Worm (Caenorhabditis elegans) whole organism, young adult: ENCODE data around the gene F23F1.10.

Experiments used
- B0035.1 ChIP-seq: sonication (generic microtip); optimal IDR thresholded peaks from 2 replicates; lab custom pipeline; 2016; ENCODE audit warnings: missing genetic modification characterization, mild to moderate bottlenecking, missing compliant biosample characterization, missing genotype, missing genetic modification reagents
- D2030.7 ChIP-seq: fragments of 200-800 bp; sonication (Bioruptor generic); IDR thresholded peaks from 2 replicates; pipeline ENCODE4 v1.3.6; 2022; ENCODE audit warnings: missing genetic modification reagents, missing genetic modification characterization, missing compliant biosample characterization
- F10E7.11 ChIP-seq: sonication (generic microtip); optimal IDR thresholded peaks from 2 replicates; lab custom pipeline; 2017; ENCODE audit warnings: mild to moderate bottlenecking, missing genetic modification characterization, moderate library complexity, missing compliant biosample characterization
- F33H1.4 ChIP-seq: fragments of 200-800 bp; sonication (Bioruptor generic); IDR thresholded peaks from 2 replicates; pipeline ENCODE4 v1.3.6; 2022; ENCODE audit warnings: missing genetic modification reagents, missing genetic modification characterization, missing compliant biosample characterization
- F37B4.10 ChIP-seq: fragments of 200-800 bp; sonication (Bioruptor generic); IDR thresholded peaks from 2 replicates; pipeline ENCODE4 v1.3.6; 2022; ENCODE audit warnings: missing genetic modification characterization, missing compliant biosample characterization
- K12H6.12 ChIP-seq: fragments of 200-800 bp; sonication (Bioruptor generic); optimal IDR thresholded peaks from 2 replicates; lab custom pipeline; 2018; ENCODE audit warnings: mild to moderate bottlenecking, missing genetic modification characterization, missing compliant biosample characterization
- T26A5.8 ChIP-seq: sonication (generic microtip); optimal IDR thresholded peaks from 2 replicates; lab custom pipeline; 2016; ENCODE audit warnings: missing genetic modification characterization, missing compliant biosample characterization
- ama-1 ChIP-seq, 3 experiments: fragments of 150-350 bp in 1 of 3; sonication (generic microtip) in 2 of 3; optimal IDR thresholded peaks; 2 replicates each; lab custom pipeline; 2014 to 2018; ENCODE audit warnings: missing biosample characterization in 2 of 3, missing genetic modification characterization in 2 of 3, missing genetic modification reagents in 2 of 3
- attf-5 ChIP-seq: fragments of 200-800 bp; sonication (Bioruptor generic); optimal IDR thresholded peaks from 2 replicates; lab custom pipeline; 2018; ENCODE audit warnings: mild to moderate bottlenecking, missing genetic modification characterization, missing compliant biosample characterization
- bed-1 ChIP-seq: fragments of 200-800 bp; sonication (Bioruptor generic); IDR thresholded peaks from 2 replicates; pipeline ENCODE4 v1.3.6; 2022; ENCODE audit warnings: missing genetic modification reagents, missing genetic modification characterization, missing compliant biosample characterization
- ceh-79 ChIP-seq: sonication (generic microtip); optimal IDR thresholded peaks from 2 replicates; lab custom pipeline; 2017; ENCODE audit warnings: mild to moderate bottlenecking, missing genetic modification characterization, missing compliant biosample characterization
- chd-7 ChIP-seq: sonication (generic microtip); optimal IDR thresholded peaks from 2 replicates; lab custom pipeline; 2016; ENCODE audit warnings: mild to moderate bottlenecking, missing genetic modification characterization, moderate library complexity, missing compliant biosample characterization
- dox-1 ChIP-seq: fragments of 200-800 bp; sonication (Bioruptor generic); IDR thresholded peaks from 2 replicates; pipeline ENCODE4 v1.3.6; 2022; ENCODE audit warnings: missing genetic modification reagents, missing genetic modification characterization, missing compliant biosample characterization
- egl-18 ChIP-seq: fragments of 200-800 bp; sonication (Bioruptor generic); IDR thresholded peaks from 2 replicates; pipeline ENCODE4 v1.3.6; 2022; ENCODE audit warnings: missing genetic modification reagents, missing genetic modification characterization, missing compliant biosample characterization
- hmg-20 ChIP-seq: fragments of 200-800 bp; sonication (Bioruptor generic); IDR thresholded peaks from 2 replicates; pipeline ENCODE4 v1.3.6; 2022; ENCODE audit warnings: missing genetic modification reagents, missing genetic modification characterization, missing compliant biosample characterization
- hsf-1 ChIP-seq: fragments of 200-800 bp; sonication (Bioruptor generic); IDR thresholded peaks from 2 replicates; pipeline ENCODE4 v1.3.6; 2022; ENCODE audit warnings: missing genetic modification reagents, missing genetic modification characterization, missing compliant biosample characterization
- let-607 ChIP-seq, 2 experiments: fragments of 200-800 bp in 1 of 2; sonication (Bioruptor generic) in 1 of 2; sonication (generic microtip) in 1 of 2; optimal IDR thresholded peaks; 2 replicates each; lab custom pipeline; 2016 to 2018; ENCODE audit warnings: mild to moderate bottlenecking in 2 of 2, missing compliant biosample characterization in 2 of 2, missing genetic modification characterization in 2 of 2, moderate library complexity in 2 of 2, missing genotype in 1 of 2
- madf-10 ChIP-seq: sonication (generic microtip); optimal IDR thresholded peaks from 2 replicates; lab custom pipeline; 2016; ENCODE audit warnings: mild to moderate bottlenecking, missing genetic modification characterization, missing compliant biosample characterization
- madf-3 ChIP-seq: fragments of 200-800 bp; sonication (Bioruptor generic); IDR thresholded peaks from 2 replicates; pipeline ENCODE4 v1.3.6; 2022; ENCODE audit warnings: missing genetic modification reagents, missing genetic modification characterization, missing compliant biosample characterization
- madf-6 ChIP-seq: fragments of 200-800 bp; sonication (Bioruptor generic); IDR thresholded peaks from 2 replicates; pipeline ENCODE4 v1.3.6; 2022; ENCODE audit warnings: missing genetic modification reagents, missing genetic modification characterization, missing compliant biosample characterization
- mes-4 ChIP-seq: sonication (generic microtip); optimal IDR thresholded peaks from 2 replicates; lab custom pipeline; 2016; ENCODE audit warnings: missing genotype, missing genetic modification characterization, missing compliant biosample characterization
- nfyb-1 ChIP-seq: fragments of 200-800 bp; sonication (Bioruptor generic); IDR thresholded peaks from 2 replicates; pipeline ENCODE4 v1.3.6; 2022; ENCODE audit warnings: missing genetic modification reagents, missing genetic modification characterization, missing compliant biosample characterization
- nhr-120 ChIP-seq: fragments of 200-800 bp; sonication (Bioruptor generic); IDR thresholded peaks from 2 replicates; pipeline ENCODE4 v1.3.6; 2022; ENCODE audit warnings: missing genetic modification characterization, missing compliant biosample characterization
- nhr-80 ChIP-seq: sonication (generic microtip); optimal IDR thresholded peaks from 2 replicates; lab custom pipeline; 2016; ENCODE audit warnings: missing genetic modification characterization, missing compliant biosample characterization
- rpc-1 ChIP-seq, 2 experiments: fragments of 150-350 bp in 1 of 2; sonication (generic microtip) in 1 of 2; optimal IDR thresholded peaks; 2 replicates each; lab custom pipeline; 2014 to 2018; ENCODE audit warnings: missing biosample characterization in 1 of 2, missing genetic modification characterization in 1 of 2, missing genetic modification reagents in 1 of 2, missing genotype in 1 of 2
- snpc-1.1 ChIP-seq: sonication (generic microtip); optimal IDR thresholded peaks from 2 replicates; lab custom pipeline; 2017; ENCODE audit warnings: missing genetic modification characterization, mild to moderate bottlenecking, missing compliant biosample characterization, antibody characterized with exemption, moderate library complexity, missing genotype, missing genetic modification reagents; ENCODE audit not compliant: insufficient read depth
- snpc-4 ChIP-seq, 5 experiments: fragments of 150-350 bp in 1 of 5; sonication (generic microtip) in 4 of 5; optimal IDR thresholded peaks; 2 replicates each; lab custom pipeline; 2014 to 2018; ENCODE audit warnings: missing genetic modification characterization in 5 of 5, missing biosample characterization in 3 of 5, antibody characterized with exemption in 2 of 5, mild to moderate bottlenecking in 2 of 5, missing compliant biosample characterization in 2 of 5, missing genotype in 2 of 5, moderate library complexity in 2 of 5, missing genetic modification reagents in 1 of 5
- sptf-2 ChIP-seq: fragments of 200-800 bp; sonication (Bioruptor generic); optimal IDR thresholded peaks from 2 replicates; lab custom pipeline; 2018; ENCODE audit warnings: mild to moderate bottlenecking, missing genetic modification characterization, missing compliant biosample characterization
- tbx-9 ChIP-seq: sonication (generic microtip); optimal IDR thresholded peaks from 2 replicates; lab custom pipeline; 2016; ENCODE audit warnings: borderline replicate concordance, missing genetic modification characterization, inconsistent platforms, missing compliant biosample characterization
- tlf-1 ChIP-seq: fragments of 200-800 bp; sonication (Bioruptor generic); optimal IDR thresholded peaks from 2 replicates; lab custom pipeline; 2018; ENCODE audit warnings: mild to moderate bottlenecking, missing genetic modification characterization, missing compliant biosample characterization
- zfh-2 ChIP-seq: fragments of 200-800 bp; sonication (Bioruptor generic); conservative IDR thresholded peaks from 2 replicates; pipeline ENCODE4 v1.3.6; 2022; ENCODE audit warnings: missing genetic modification reagents, missing genetic modification characterization, missing compliant biosample characterization

The F23F1.10 gene

DNA sequence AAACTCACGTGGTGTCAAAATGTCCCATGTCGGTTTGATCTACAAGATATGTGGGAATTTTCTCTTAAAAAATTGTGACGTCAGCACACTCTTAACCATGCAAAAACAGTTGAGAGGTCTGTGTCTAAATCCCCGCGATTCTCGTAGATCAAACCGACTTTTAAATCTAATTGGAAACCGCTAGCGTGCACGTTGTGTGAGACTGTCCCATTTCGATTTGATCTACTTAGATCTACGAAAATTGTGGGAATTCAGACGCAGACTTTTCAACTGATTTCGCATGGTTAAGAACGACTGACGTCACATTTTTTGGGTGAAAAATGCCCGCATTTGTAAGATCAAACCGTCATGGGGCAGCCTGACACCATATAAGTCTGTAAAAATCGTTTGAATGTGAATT, 16.1 kb upstream of the F23F1.10 start (continued):
- no peak for TF ChIP-seq F10E7.11 (tag; lab: Kevin White, UChicago)

ce11 chrII:57370-57769, 15.6 kb upstream of the F23F1.10 start, which contains the start of gene ascc-1:
Gene ascc-1, plus strand, starts transcription at chrII:57670.
- no peak for TF ChIP-seq ama-1 (optimal IDR thresholded peaks at IDR 0.05; lab: Kevin White, UChicago)
- no peak for TF ChIP-seq ama-1 (GFP tag; optimal IDR thresholded peaks at IDR 0.05; lab: Kevin White, UChicago)
- no peak for TF ChIP-seq madf-3 (GFP tag; lab: Robert Waterston, UW)

- TF ChIP-seq mes-4 (tag; lab: Kevin White, UChicago), result no peak
- TF ChIP-seq dox-1 (GFP tag; lab: Robert Waterston, UW), result no peak
- no peak for TF ChIP-seq T26A5.8
- TF ChIP-seq tbx-9 (tag; lab: Kevin White, UChicago), result no peak
- TF ChIP-seq nhr-120, result no peak
- no peak for TF ChIP-seq K12H6.12
- TF ChIP-seq rpc-1 (optimal IDR thresholded peaks at IDR 0.05; lab: Kevin White, UChicago), result no peak
- TF ChIP-seq rpc-1 (tag; optimal IDR thresholded peaks at IDR 0.05; lab: Kevin White, UChicago), result no peak
These were observed 13.4 kb upstream of the F23F1.10 start, which contains the start of gene tre-5 for ce11 chrII:55204-55603. Gene tre-5, minus strand, starts transcription at chrII:55304.

DNA sequence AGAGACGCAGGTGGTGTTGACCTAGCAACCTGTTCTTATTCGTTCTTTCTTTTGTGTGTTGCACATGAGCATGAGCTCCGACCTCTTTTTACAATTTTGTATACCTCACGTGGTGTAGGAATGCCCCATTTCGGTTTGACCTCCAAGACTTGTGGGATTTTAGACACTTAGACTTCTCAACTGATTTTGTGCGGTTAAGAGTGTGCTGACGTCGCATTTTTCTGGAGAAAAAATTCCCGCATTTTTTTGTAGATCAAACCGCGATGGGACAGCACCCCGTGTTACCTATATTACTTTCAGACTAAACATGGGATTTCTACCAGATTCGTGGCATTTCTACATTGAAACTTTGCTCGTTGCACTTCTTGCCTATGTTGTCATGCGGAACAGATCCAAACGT, 9.6 kb upstream of the F23F1.10 start, which contains the start of gene sptl-1:
Gene sptl-1, plus strand, starts transcription at position 301 of the 400 bp plus-strand sequence.
- TF ChIP-seq madf-10 (tag; lab: Kevin White, UChicago), result no peak
- 0 out of 2 replicates have a peak, but pooled peaks have one; percentile 23 for TF ChIP-seq madf-6 (GFP tag; lab: Robert Waterston, UW)

ce11 chrII:50862-51261, 9.1 kb upstream of the F23F1.10 start:
- TF ChIP-seq nhr-80 (tag; lab: Kevin White, UChicago) (peak; percentile 35), snpc-1.1 (tag; lab: Kevin White, UChicago) (no peak), attf-5 (GFP tag; lab: Kevin White, UChicago) (peak; percentile 32), bed-1 (GFP tag; lab: Robert Waterston, UW) (no peak), hsf-1 (no peak)

DNA sequence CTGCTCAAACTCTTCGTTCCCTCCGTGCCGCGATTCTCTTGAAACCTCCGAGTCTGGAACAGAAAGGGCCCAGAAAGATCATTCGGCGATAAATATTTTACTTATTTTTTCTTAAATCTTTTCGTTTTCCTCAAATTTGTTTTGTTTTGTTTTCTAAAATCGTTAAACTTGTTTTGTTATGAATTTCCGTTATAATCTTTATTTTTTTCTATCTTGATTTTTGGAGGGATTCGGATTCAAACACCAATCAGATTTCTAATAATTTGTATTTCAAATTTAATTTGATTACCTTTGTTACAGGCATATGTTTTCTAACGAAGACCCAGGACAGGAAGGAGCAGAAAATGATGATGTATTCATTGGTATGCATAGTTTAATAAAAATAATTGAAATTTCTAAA, 5.5 kb upstream of the F23F1.10 start, which contains the start of gene C23H3.5:
Gene C23H3.5, plus strand, starts transcription at position 301 of the 400 bp plus-strand sequence.
- no peak for TF ChIP-seq dox-1 (GFP tag; lab: Robert Waterston, UW)
- no peak for TF ChIP-seq snpc-4 (GFP tag; optimal IDR thresholded peaks at IDR 0.05; lab: Kevin White, UChicago)
- no peak for TF ChIP-seq snpc-4 (tag; optimal IDR thresholded peaks at IDR 0.05; lab: Kevin White, UChicago)
- TF ChIP-seq egl-18 (GFP tag; lab: Robert Waterston, UW), result no peak
- TF ChIP-seq D2030.7 (GFP tag; lab: Robert Waterston, UW), result no peak
- no peak for TF ChIP-seq F33H1.4
- TF ChIP-seq B0035.1 (tag; lab: Kevin White, UChicago), result no peak
- TF ChIP-seq zfh-2 (GFP tag; lab: Robert Waterston, UW), result no peak
- no peak for TF ChIP-seq sptf-2 (GFP tag; lab: Kevin White, UChicago)
- TF ChIP-seq ceh-79, result no peak
- no peak for TF ChIP-seq tlf-1 (GFP tag; lab: Kevin White, UChicago)
- TF ChIP-seq tbx-9 (tag; lab: Kevin White, UChicago), result no peak
- no peak for TF ChIP-seq let-607 (tag; optimal IDR thresholded peaks at IDR 0.05; lab: Kevin White, UChicago)
- TF ChIP-seq rpc-1 (optimal IDR thresholded peaks at IDR 0.05; lab: Kevin White, UChicago), result no peak
- no peak for TF ChIP-seq rpc-1 (tag; optimal IDR thresholded peaks at IDR 0.05; lab: Kevin White, UChicago)
- TF ChIP-seq nfyb-1, result no peak
- no peak for TF ChIP-seq chd-7 (tag; lab: Kevin White, UChicago)
- no peak for TF ChIP-seq F37B4.10 (GFP tag; lab: Robert Waterston, UW)
- no peak for TF ChIP-seq hmg-20 (GFP tag; lab: Robert Waterston, UW)
- TF ChIP-seq, all 124 proteins: peak for 0
